Worm (Caenorhabditis elegans): Measurements from ENCODE around the gene Y57G11C.3.
A peak's percentile ranks its signal among the peaks of the same experiment; 100 is the strongest.

Y57G11C.3 gene

DNA sequence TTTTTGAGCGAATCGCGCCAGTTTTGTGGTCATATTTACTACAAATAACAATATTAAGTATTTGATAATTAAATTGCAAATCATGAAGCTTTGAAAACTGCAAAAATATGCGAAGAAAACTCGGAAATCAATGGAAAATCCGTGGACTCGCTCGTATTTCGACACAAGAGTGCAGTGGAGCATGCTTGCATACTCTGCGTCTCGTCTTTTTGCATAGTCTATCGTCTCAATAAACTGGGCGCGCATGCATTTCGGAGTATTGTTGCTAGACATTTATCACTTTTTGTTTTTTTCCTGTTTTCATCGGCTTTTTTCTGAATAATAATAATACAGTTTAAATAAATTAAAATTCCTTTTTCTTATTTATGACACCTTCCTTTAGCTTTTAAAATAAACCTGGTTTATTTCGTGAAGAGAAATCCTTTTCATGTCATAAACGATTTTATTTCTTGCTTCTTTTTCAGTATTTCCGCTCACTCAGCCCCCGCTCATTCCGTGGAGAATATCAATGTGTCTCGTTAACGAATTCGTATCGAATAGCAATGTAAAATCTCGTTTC, at the start of gene Y57G11C.3, which contains the start of gene mrps-7:
Y57G11C.3 (plus strand) TSS at position 509 of the 559 bp plus-strand sequence.
mrps-7 (minus strand) TSS at position 38 of the 559 bp plus-strand sequence.
- peak; percentile 37 for TF ChIP-seq nhr-77 (tag; optimal IDR thresholded peaks at IDR 0.05)
- TF ChIP-seq ceh-82 (tag; optimal IDR thresholded peaks at IDR 0.05): peak; percentile 63
- TF ChIP-seq sem-4 (tag; optimal IDR thresholded peaks at IDR 0.05): peak; percentile 71
- peak; percentile 88 for TF ChIP-seq F13H6.1 (tag; optimal IDR thresholded peaks at IDR 0.05)
- peak; percentile 91 for TF ChIP-seq lin-11 (tag; optimal IDR thresholded peaks at IDR 0.05)
- TF ChIP-seq nhr-237 (tag; optimal IDR thresholded peaks at IDR 0.05): no peak
- TF ChIP-seq egl-27 (tag; optimal IDR thresholded peaks at IDR 0.05): peak; percentile 86
- peak; percentile 91 for TF ChIP-seq mab-5 (tag; optimal IDR thresholded peaks at IDR 0.05)
- TF ChIP-seq ztf-11 (tag; optimal IDR thresholded peaks at IDR 0.05): peak; percentile 55
- peak; percentile 96 for TF ChIP-seq R02D3.7 (tag; optimal IDR thresholded peaks at IDR 0.05)
- TF ChIP-seq nhr-21 (tag; optimal IDR thresholded peaks at IDR 0.05): peak; percentile 93
- no peak for TF ChIP-seq alr-1 (tag; optimal IDR thresholded peaks at IDR 0.05)
- TF ChIP-seq gmeb-1 (tag; optimal IDR thresholded peaks at IDR 0.05): peak; percentile 91
- no peak for TF ChIP-seq nhr-11 (tag; optimal IDR thresholded peaks at IDR 0.05)
- TF ChIP-seq nhr-6 (tag; optimal IDR thresholded peaks at IDR 0.05): peak; percentile 90
- peak; percentile 95 for TF ChIP-seq nhr-129 (tag; optimal IDR thresholded peaks at IDR 0.05)
- peak; percentile 70 for TF ChIP-seq blmp-1 (tag; optimal IDR thresholded peaks at IDR 0.05; ENCODE audit: insufficient read depth)
- TF ChIP-seq peb-1 (tag; optimal IDR thresholded peaks at IDR 0.05): no peak
- peak; percentile 47 for TF ChIP-seq nhr-10 (tag; optimal IDR thresholded peaks at IDR 0.05)
- peak; percentile 92 for TF ChIP-seq nhr-25 (tag; optimal IDR thresholded peaks at IDR 0.05)
- no peak for TF ChIP-seq mbf-1 (tag; optimal IDR thresholded peaks at IDR 0.05)
- no peak for TF ChIP-seq unc-62 (GFP tag; optimal IDR thresholded peaks at IDR 0.05)
- peak; percentile 70 to 78 for TF ChIP-seq mdl-1 (tag; optimal IDR thresholded peaks at IDR 0.05)
- TF ChIP-seq fos-1 (tag; optimal IDR thresholded peaks at IDR 0.05): peak; percentile 68
- TF ChIP-seq ceh-16 (tag; optimal IDR thresholded peaks at IDR 0.05): peak; percentile 86
- TF ChIP-seq lin-13 (GFP tag; optimal IDR thresholded peaks at IDR 0.05): peak; percentile 93
- peak; percentile 79 for TF ChIP-seq ztf-4 (tag; optimal IDR thresholded peaks at IDR 0.05)
- TF ChIP-seq aly-2 (tag; optimal IDR thresholded peaks at IDR 0.05): no peak
- TF ChIP-seq unc-55 (GFP tag; optimal IDR thresholded peaks at IDR 0.05): peak; percentile 99
- TF ChIP-seq sma-3 (GFP tag; optimal IDR thresholded peaks at IDR 0.05): peak; percentile 93
- TF ChIP-seq elt-1 (tag; optimal IDR thresholded peaks at IDR 0.05): no peak
- peak; percentile 91 to 95 for TF ChIP-seq lsy-2 (tag; optimal IDR thresholded peaks at IDR 0.05)
- no peak for TF ChIP-seq unc-39 (tag; optimal IDR thresholded peaks at IDR 0.05)
- TF ChIP-seq ZK546.5 (tag; optimal IDR thresholded peaks at IDR 0.05): no peak
- peak; percentile 73 for TF ChIP-seq zag-1 (tag; optimal IDR thresholded peaks at IDR 0.05)
- TF ChIP-seq nhr-23 (tag; optimal IDR thresholded peaks at IDR 0.05): no peak
- TF ChIP-seq ama-1 (optimal IDR thresholded peaks at IDR 0.05): peak; percentile 72
- TF ChIP-seq C34F6.9 (tag; optimal IDR thresholded peaks at IDR 0.05): peak; percentile 97
- TF ChIP-seq crh-2 (tag; optimal IDR thresholded peaks at IDR 0.05): peak; percentile 94
- TF ChIP-seq sma-9 (GFP tag; optimal IDR thresholded peaks at IDR 0.05): peak; percentile 89
- no peak for TF ChIP-seq sma-9 (tag; optimal IDR thresholded peaks at IDR 0.05)
- TF ChIP-seq nhr-12 (tag; optimal IDR thresholded peaks at IDR 0.05): no peak
- TF ChIP-seq snpc-4 (tag; optimal IDR thresholded peaks at IDR 0.05): peak; percentile 83
- TF ChIP-seq dmd-4 (tag; optimal IDR thresholded peaks at IDR 0.05): no peak
- peak; percentile 82 for TF ChIP-seq lin-39 (tag; optimal IDR thresholded peaks at IDR 0.05)
- peak; percentile 14 for TF ChIP-seq Y55F3AM.14 (GFP tag; optimal IDR thresholded peaks at IDR 0.05)
- no peak for TF ChIP-seq elt-3 (tag; optimal IDR thresholded peaks at IDR 0.05)
- TF ChIP-seq skn-1 (tag; optimal IDR thresholded peaks at IDR 0.05): no peak
- no peak for TF ChIP-seq ztf-1 (GFP tag; conservative IDR thresholded peaks at IDR 0.05)

Data from whole organism, L2 larva.